Worm (Caenorhabditis elegans) whole organism, dauer: ENCODE results near the gene C15H9.5.

Experiments used
- unc-62 ChIP-seq: sonication (generic microtip); optimal IDR thresholded peaks from 2 replicates; lab custom pipeline; 2017; ENCODE audit warnings: missing biosample characterization, missing genetic modification reagents, missing genetic modification characterization

Gene C15H9.5

ce11 chrX:6088718-6089117 lies 4.4 kb upstream of the C15H9.5 start:
- no peak for TF ChIP-seq unc-62

ce11 chrX:6090779-6091178 lies 2.3 kb upstream of the C15H9.5 start:
- no peak for TF ChIP-seq unc-62

- TF ChIP-seq unc-62: no peak
Observed at ce11 chrX:6091967-6092366, 1.1 kb upstream of the C15H9.5 start, which contains the start of gene hsp-3. Gene hsp-3 (minus strand): TSS chrX:6092124.

ce11 chrX:6092533-6092932 lies 567 bp upstream of the C15H9.5 start:
- TF ChIP-seq unc-62: no peak

ce11 chrX:6097551-6097950 lies 4.5 kb downstream of the C15H9.5 start, which contains the start of gene C15H9.4:
Gene C15H9.4 (plus strand): TSS chrX:6097643.
- TF ChIP-seq unc-62: no peak

- no peak for TF ChIP-seq unc-62
Observed at ce11 chrX:6098420-6098819, 5.3 kb downstream of the C15H9.5 start.

- no peak for TF ChIP-seq unc-62
Observed at ce11 chrX:6100395-6101099, 7.4 kb downstream of the C15H9.5 start.

ce11 chrX:6103297-6103696 lies 10.2 kb downstream of the C15H9.5 start, which contains the start of gene C15H9.11:
Gene C15H9.11 (minus strand): TSS chrX:6103397.
- TF ChIP-seq unc-62: no peak

- TF ChIP-seq unc-62: no peak
Observed at ce11 chrX:6107962-6108361, 14.9 kb downstream of the C15H9.5 start.

- TF ChIP-seq unc-62: no peak
Observed at ce11 chrX:6109288-6109770, 16.2 kb downstream of the C15H9.5 start, which contains the start of gene kynu-1. Gene kynu-1 (minus strand): TSS chrX:6109338.

ce11 chrX:6112817-6113216 lies 19.7 kb downstream of the C15H9.5 start, which contains the start of gene prx-3:
Gene prx-3 (minus strand): TSS chrX:6112917.
- no peak for TF ChIP-seq unc-62

ce11 chrX:6115502-6115901 lies 22.4 kb downstream of the C15H9.5 start, which contains the start of gene C15H9.3:
Gene C15H9.3 (plus strand): TSS chrX:6115802.
- TF ChIP-seq unc-62: no peak

ce11 chrX:6118086-6118825 lies 25.2 kb downstream of the C15H9.5 start, which contains the start of gene C15H9.2:
Gene C15H9.2 (plus strand): TSS chrX:6118526.
- TF ChIP-seq unc-62: no peak

ce11 chrX:6121279-6121678 lies 28.2 kb downstream of the C15H9.5 start:
- TF ChIP-seq unc-62: no peak

- no peak for TF ChIP-seq unc-62
Observed at ce11 chrX:6122026-6122425, 28.9 kb downstream of the C15H9.5 start, which contains the start of gene nnt-1. Gene nnt-1 (plus strand): TSS chrX:6122311.

- TF ChIP-seq unc-62: no peak
Observed at ce11 chrX:6128225-6128686, 35.2 kb downstream of the C15H9.5 start, which contains the start of gene C15H9.9. Gene C15H9.9 (minus strand): TSS chrX:6128275.

- no peak for TF ChIP-seq unc-62
Observed at ce11 chrX:6128773-6129172, 35.7 kb downstream of the C15H9.5 start.
